Fruit fly (Drosophila melanogaster) whole organism, embryonic: ENCODE measurements around the gene CG13012.

ENCODE experiments used
- B-H2 ChIP-seq: fragments of 200-800 bp; sonication (Bioruptor generic); optimal IDR thresholded peaks from 2 replicates; lab custom pipeline; 2018; ENCODE audit warnings: missing biosample characterization, mild to moderate bottlenecking, missing genetic modification characterization
- Bgb ChIP-seq: fragments of 200-800 bp; sonication (Bioruptor generic); IDR thresholded peaks from 2 replicates; pipeline ENCODE4 v1.3.6; 2022; ENCODE audit warnings: missing biosample characterization, missing genetic modification characterization; ENCODE audit not compliant: partially characterized antibody
- CG10462 ChIP-seq: fragments of 200-800 bp; sonication (Bioruptor generic); optimal IDR thresholded peaks from 2 replicates; lab custom pipeline; 2016; ENCODE audit warnings: missing biosample characterization, missing genetic modification characterization
- CG10654 ChIP-seq: fragments of 200-800 bp; sonication (Bioruptor generic); optimal IDR thresholded peaks from 2 replicates; lab custom pipeline; 2016; ENCODE audit warnings: missing biosample characterization, missing genetic modification characterization
- CG12071 ChIP-seq: fragments of 200-800 bp; sonication (Bioruptor generic); optimal IDR thresholded peaks from 3 replicates; lab custom pipeline; 2018; ENCODE audit warnings: missing biosample characterization, mild to moderate bottlenecking, missing genetic modification characterization
- CG13624 ChIP-seq: fragments of 200-800 bp; sonication (Bioruptor generic); optimal IDR thresholded peaks from 2 replicates; lab custom pipeline; 2016; ENCODE audit warnings: missing biosample characterization, missing genetic modification characterization
- CG1602 ChIP-seq: fragments of 200-800 bp; sonication (Bioruptor generic); optimal IDR thresholded peaks from 3 replicates; lab custom pipeline; 2016; ENCODE audit warnings: missing biosample characterization, missing genetic modification characterization
- CG1647 ChIP-seq: fragments of 200-800 bp; sonication (Bioruptor generic); optimal IDR thresholded peaks from 3 replicates; lab custom pipeline; 2016; ENCODE audit warnings: missing biosample characterization, missing genetic modification characterization
- CG17385 ChIP-seq: fragments of 200-800 bp; sonication (Bioruptor generic); optimal IDR thresholded peaks from 3 replicates; lab custom pipeline; 2018; ENCODE audit warnings: missing biosample characterization, mild to moderate bottlenecking, missing genetic modification characterization
- CG4404 ChIP-seq: fragments of 200-800 bp; sonication (Bioruptor generic); IDR thresholded peaks from 2 replicates; pipeline ENCODE4 v1.3.6; 2022; ENCODE audit warnings: missing biosample characterization, missing genetic modification characterization
- CG6689 ChIP-seq: fragments of 200-800 bp; sonication (Bioruptor generic); IDR thresholded peaks from 2 replicates; pipeline ENCODE4 v1.3.6; 2022; ENCODE audit warnings: missing biosample characterization, missing genetic modification characterization
- CG7357 ChIP-seq: fragments of 200-800 bp; sonication (Bioruptor generic); IDR thresholded peaks from 3 replicates; pipeline ENCODE4 v1.3.6; 2022; ENCODE audit warnings: missing biosample characterization, missing genetic modification characterization
- CG7963 ChIP-seq: fragments of 200-800 bp; sonication (Bioruptor generic); IDR thresholded peaks from 3 replicates; pipeline ENCODE4 v1.3.6; 2022; ENCODE audit warnings: missing biosample characterization, missing genetic modification characterization; ENCODE audit not compliant: partially characterized antibody
- CG7987 ChIP-seq: fragments of 200-800 bp; sonication (Bioruptor generic); optimal IDR thresholded peaks from 2 replicates; lab custom pipeline; 2018; ENCODE audit warnings: missing biosample characterization, mild to moderate bottlenecking, missing genetic modification characterization, moderate library complexity
- CG8281 ChIP-seq: fragments of 200-800 bp; sonication (Bioruptor generic); optimal IDR thresholded peaks from 2 replicates; lab custom pipeline; 2018; ENCODE audit warnings: missing biosample characterization, mild to moderate bottlenecking, missing genetic modification characterization, moderate library complexity
- CG9932 ChIP-seq: fragments of 200-800 bp; sonication (Bioruptor generic); IDR thresholded peaks from 2 replicates; pipeline ENCODE4 v1.3.6; 2022; ENCODE audit warnings: missing biosample characterization, missing genetic modification characterization
- Dad ChIP-seq: fragments of 200-800 bp; sonication (Bioruptor generic); optimal IDR thresholded peaks from 3 replicates; lab custom pipeline; 2016; ENCODE audit warnings: missing biosample characterization, missing genetic modification characterization
- Doc2 ChIP-seq: fragments of 200-800 bp; sonication (Bioruptor generic); IDR thresholded peaks from 2 replicates; pipeline ENCODE4 v1.3.6; 2022; ENCODE audit warnings: missing biosample characterization, missing genetic modification characterization
- Gug ChIP-seq: fragments of 200-800 bp; sonication (Bioruptor generic); IDR thresholded peaks from 4 replicates; pipeline ENCODE4 v1.3.6; 2022; ENCODE audit warnings: missing biosample characterization, missing genetic modification characterization
- Hey ChIP-seq: fragments of 200-800 bp; sonication (Bioruptor generic); optimal IDR thresholded peaks from 3 replicates; lab custom pipeline; 2018; ENCODE audit warnings: missing biosample characterization, mild to moderate bottlenecking, missing genetic modification characterization
- HmgZ ChIP-seq: fragments of 200-800 bp; sonication (Bioruptor generic); optimal IDR thresholded peaks from 2 replicates; lab custom pipeline; 2018; ENCODE audit warnings: missing biosample characterization, mild to moderate bottlenecking, missing genetic modification characterization
- Hmr ChIP-seq: fragments of 200-800 bp; sonication (Bioruptor generic); optimal IDR thresholded peaks from 3 replicates; lab custom pipeline; 2017; ENCODE audit warnings: mild to moderate bottlenecking, missing biosample characterization, missing genetic modification reagents, missing genetic modification characterization
- MESR4 ChIP-seq: fragments of 200-800 bp; sonication (Bioruptor generic); optimal IDR thresholded peaks from 2 replicates; lab custom pipeline; 2018; ENCODE audit warnings: missing biosample characterization, mild to moderate bottlenecking, missing genetic modification characterization, moderate library complexity
- Mad ChIP-seq: fragments of 200-800 bp; sonication (Bioruptor generic); optimal IDR thresholded peaks from 2 replicates; lab custom pipeline; 2016; ENCODE audit warnings: missing biosample characterization, missing genetic modification characterization
- Mes4 ChIP-seq: fragments of 200-800 bp; sonication (Bioruptor generic); optimal IDR thresholded peaks from 2 replicates; lab custom pipeline; 2016; ENCODE audit warnings: missing biosample characterization, missing genetic modification characterization
- NfI ChIP-seq: fragments of 200-800 bp; sonication (Bioruptor generic); optimal IDR thresholded peaks from 3 replicates; lab custom pipeline; 2018; ENCODE audit warnings: missing biosample characterization, mild to moderate bottlenecking, missing genetic modification characterization, moderate library complexity
- Oli ChIP-seq: fragments of 200-800 bp; sonication (Bioruptor generic); optimal IDR thresholded peaks from 2 replicates; lab custom pipeline; 2018; ENCODE audit warnings: missing biosample characterization, mild to moderate bottlenecking, missing genetic modification characterization, moderate library complexity
- Six4 ChIP-seq: fragments of 200-800 bp; sonication (Bioruptor generic); optimal IDR thresholded peaks from 2 replicates; lab custom pipeline; 2016; ENCODE audit warnings: missing biosample characterization, missing genetic modification characterization
- Spps ChIP-seq: fragments of 200-800 bp; sonication (Bioruptor generic); optimal IDR thresholded peaks from 2 replicates; lab custom pipeline; 2018; ENCODE audit warnings: missing biosample characterization, mild to moderate bottlenecking, missing genetic modification characterization
- Usf ChIP-seq: fragments of 200-800 bp; sonication (Bioruptor generic); optimal IDR thresholded peaks from 2 replicates; lab custom pipeline; 2017; ENCODE audit warnings: missing genotype, missing biosample characterization, missing genetic modification characterization
- abd-A ChIP-seq: fragments of 200-800 bp; sonication (Bioruptor generic); optimal IDR thresholded peaks from 3 replicates; lab custom pipeline; 2019; ENCODE audit warnings: missing biosample characterization, mild to moderate bottlenecking, missing genetic modification characterization, moderate library complexity
- bbx ChIP-seq: fragments of 200-800 bp; sonication (Bioruptor generic); IDR thresholded peaks from 2 replicates; pipeline ENCODE4 v1.3.6; 2022; ENCODE audit warnings: missing biosample characterization, missing genetic modification characterization; ENCODE audit not compliant: partially characterized antibody
- cwo ChIP-seq: fragments of 200-800 bp; sonication (Bioruptor generic); optimal IDR thresholded peaks from 3 replicates; lab custom pipeline; 2017; ENCODE audit warnings: missing biosample characterization, missing genetic modification characterization, mild to moderate bottlenecking, moderate library complexity, missing genetic modification reagents
- disco-r ChIP-seq: fragments of 200-800 bp; sonication (Bioruptor generic); optimal IDR thresholded peaks from 2 replicates; lab custom pipeline; 2016; ENCODE audit warnings: missing biosample characterization, missing genetic modification characterization
- dpn ChIP-seq, 2 experiments: fragments of 200-800 bp; sonication (Bioruptor generic); optimal IDR thresholded peaks; 3 replicates each; lab custom pipeline; 2016; ENCODE audit warnings: missing biosample characterization in 2 of 2, missing genetic modification characterization in 2 of 2
- dysf ChIP-seq: fragments of 200-800 bp; sonication (Bioruptor generic); IDR thresholded peaks from 3 replicates; pipeline ENCODE4 v1.3.6; 2022; ENCODE audit warnings: missing biosample characterization, missing genetic modification characterization
- esg ChIP-seq: fragments of 200-800 bp; sonication (Bioruptor generic); conservative IDR thresholded peaks from 2 replicates; pipeline ENCODE4 v1.3.6; 2022; ENCODE audit warnings: missing biosample characterization, missing genetic modification characterization
- gsb ChIP-seq: fragments of 200-800 bp; sonication (Bioruptor generic); IDR thresholded peaks from 2 replicates; pipeline ENCODE4 v1.3.6; 2022; ENCODE audit warnings: missing biosample characterization, missing genetic modification characterization
- gsb-n ChIP-seq: fragments of 200-800 bp; sonication (Bioruptor generic); optimal IDR thresholded peaks from 3 replicates; lab custom pipeline; 2018; ENCODE audit warnings: missing biosample characterization, mild to moderate bottlenecking, missing genetic modification characterization
- hbn ChIP-seq: fragments of 200-800 bp; sonication (Bioruptor generic); IDR thresholded peaks from 2 replicates; pipeline ENCODE4 v1.3.6; 2022; ENCODE audit warnings: missing biosample characterization, missing genetic modification characterization; ENCODE audit not compliant: partially characterized antibody
- lbe ChIP-seq: fragments of 200-800 bp; sonication (Bioruptor generic); optimal IDR thresholded peaks from 2 replicates; lab custom pipeline; 2016; ENCODE audit warnings: missing biosample characterization, mild to moderate bottlenecking, missing genetic modification characterization
- lmd ChIP-seq: fragments of 200-800 bp; sonication (Bioruptor generic); IDR thresholded peaks from 2 replicates; pipeline ENCODE4 v1.3.6; 2022; ENCODE audit warnings: missing biosample characterization, missing genetic modification characterization
- lola ChIP-seq, 3 experiments: fragments of >200 bp in 2 of 3; fragments of 200-800 bp in 1 of 3; sonication (Bioruptor generic) in 1 of 3; optimal IDR thresholded peaks; 2 replicates each; lab custom pipeline; 2017 to 2019; ENCODE audit warnings: missing biosample characterization in 3 of 3, missing genetic modification characterization in 3 of 3, mild to moderate bottlenecking in 1 of 3, moderate library complexity in 1 of 3
- nmo ChIP-seq: fragments of 200-800 bp; sonication (Bioruptor generic); optimal IDR thresholded peaks from 2 replicates; lab custom pipeline; 2018; ENCODE audit warnings: missing biosample characterization, mild to moderate bottlenecking, missing genetic modification characterization, moderate library complexity
- p53 ChIP-seq: fragments of 200-800 bp; sonication (Bioruptor generic); optimal IDR thresholded peaks from 2 replicates; lab custom pipeline; 2016; ENCODE audit warnings: missing biosample characterization, missing genetic modification characterization
- repo ChIP-seq: fragments of 200-800 bp; sonication (Bioruptor generic); optimal IDR thresholded peaks from 2 replicates; lab custom pipeline; 2016; ENCODE audit warnings: missing biosample characterization, missing genetic modification characterization
- row ChIP-seq: fragments of 200-800 bp; sonication (Bioruptor generic); IDR thresholded peaks from 3 replicates; pipeline ENCODE4 v1.3.6; 2022; ENCODE audit warnings: missing biosample characterization, missing genetic modification characterization
- slp2 ChIP-seq: fragments of 200-800 bp; sonication (Bioruptor generic); optimal IDR thresholded peaks from 2 replicates; lab custom pipeline; 2016; ENCODE audit warnings: missing biosample characterization, missing genetic modification characterization
- sqz ChIP-seq: fragments of 200-800 bp; sonication (Bioruptor generic); optimal IDR thresholded peaks from 3 replicates; lab custom pipeline; 2018; ENCODE audit warnings: missing biosample characterization, mild to moderate bottlenecking, missing genetic modification characterization
- z ChIP-seq: fragments of 200-800 bp; sonication (Bioruptor generic); IDR thresholded peaks from 3 replicates; pipeline ENCODE4 v1.3.6; 2022; ENCODE audit warnings: missing biosample characterization, missing genetic modification characterization
- zf30C ChIP-seq: fragments of 200-800 bp; sonication (Bioruptor generic); optimal IDR thresholded peaks from 3 replicates; lab custom pipeline; 2018; ENCODE audit warnings: missing biosample characterization, mild to moderate bottlenecking, missing genetic modification characterization

CG13012 gene

dm6 chrX:16621462-16621861 is 55.1 kb downstream of the CG13012 start, which contains the start of gene CG9782 (continued):
- no peak for TF ChIP-seq repo
- no peak for TF ChIP-seq slp2 (GFP tag; lab: Kevin White, UChicago)
- no peak for TF ChIP-seq disco-r (GFP tag; lab: Kevin White, UChicago)
- no peak for TF ChIP-seq Spps (tag; lab: Kevin White, UChicago)
- TF ChIP-seq lbe (GFP tag; lab: Kevin White, UChicago), result no peak
- no peak for TF ChIP-seq CG1647 (GFP tag; lab: Kevin White, UChicago)
- 0 out of 2 replicates have a peak, but pooled peaks have one; percentile 19 for TF ChIP-seq CG9932 (GFP tag; lab: Robert Waterston, UW)
- TF ChIP-seq gsb-n, result no peak
- no peak for TF ChIP-seq CG12071
- TF ChIP-seq CG6689 (GFP tag; lab: Robert Waterston, UW), result no peak
- no peak for TF ChIP-seq CG7357
- TF ChIP-seq dysf (GFP tag; lab: Robert Waterston, UW), result 0 out of 3 replicates have a peak, but pooled peaks have one; percentile 16
- no peak for TF ChIP-seq B-H2
- TF ChIP-seq sqz (GFP tag; lab: Kevin White, UChicago), result no peak
- TF ChIP-seq Mad, result no peak
- TF ChIP-seq abd-A, result peak; percentile 19
- TF ChIP-seq CG10654, result no peak
- TF ChIP-seq Gug, result no peak
- no peak for TF ChIP-seq CG7987
- no peak for TF ChIP-seq Hey (tag; lab: Kevin White, UChicago)
- no peak for TF ChIP-seq CG4404 (GFP tag; lab: Robert Waterston, UW)
- TF ChIP-seq nmo, result no peak
- no peak for TF ChIP-seq CG10462 (GFP tag; lab: Kevin White, UChicago)
- no peak for TF ChIP-seq CG1602 (GFP tag; lab: Kevin White, UChicago)
- peak; percentile 21; the same call in 1 of the 3 replicates for TF ChIP-seq row
- TF ChIP-seq Bgb (GFP tag; lab: Robert Waterston, UW), result 0 out of 2 replicates have a peak, but pooled peaks have one; percentile 36
- no peak for TF ChIP-seq HmgZ (tag; lab: Kevin White, UChicago)
- TF ChIP-seq CG7963 (GFP tag; lab: Robert Waterston, UW), result no peak
- no peak for TF ChIP-seq CG17385 (GFP tag; lab: Kevin White, UChicago)
- no peak for TF ChIP-seq gsb (GFP tag; lab: Robert Waterston, UW)
- no peak for TF ChIP-seq CG13624 (GFP tag; lab: Kevin White, UChicago)
- TF ChIP-seq bbx (GFP tag; lab: Robert Waterston, UW), result peak; percentile 17; the same call in 1 of the 2 replicates
- peak; percentile 77; the same call in 2 of the 3 replicates for TF ChIP-seq z (GFP tag; lab: Robert Waterston, UW)
- TF ChIP-seq lola (GFP tag; optimal IDR thresholded peaks at IDR 0.05; lab: Kevin White, UChicago), result no peak
- TF ChIP-seq esg (GFP tag; lab: Robert Waterston, UW), result no peak
- TF ChIP-seq Oli (tag; lab: Kevin White, UChicago), result no peak
- TF ChIP-seq zf30C (GFP tag; lab: Kevin White, UChicago), result no peak
- no peak for TF ChIP-seq NfI
- TF ChIP-seq cwo (GFP tag; lab: Kevin White, UChicago), result peak; percentile 0
- no peak for TF ChIP-seq lmd (GFP tag; lab: Robert Waterston, UW)
- no peak for TF ChIP-seq hbn (GFP tag; lab: Robert Waterston, UW)
- no peak for TF ChIP-seq Hmr
- no peak for TF ChIP-seq MESR4 (GFP tag; lab: Kevin White, UChicago)
- TF ChIP-seq Doc2 (GFP tag; lab: Robert Waterston, UW), result no peak
- TF ChIP-seq Mes4, result no peak
- TF ChIP-seq Six4 (GFP tag; lab: Kevin White, UChicago), result no peak
- TF ChIP-seq Usf (GFP tag; lab: Kevin White, UChicago), result no peak
- no peak for TF ChIP-seq CG8281 (tag; lab: Kevin White, UChicago)
- no peak for TF ChIP-seq Dad (GFP tag; lab: Kevin White, UChicago)
- TF ChIP-seq p53, result no peak
- no peak for TF ChIP-seq dpn (GFP tag; optimal IDR thresholded peaks at IDR 0.05; lab: Kevin White, UChicago)
